Worm (Caenorhabditis elegans) whole organism, L4 larva: ENCODE measurements around the gene tiar-2.

Experiments
- Y105C5A.15 ChIP-seq: fragments of 200-800 bp; sonication (Bioruptor generic); IDR thresholded peaks from 2 replicates; pipeline ENCODE4 v1.3.6; 2022; ENCODE audit warnings: missing genetic modification characterization, missing compliant biosample characterization
- ZK546.5 ChIP-seq, 2 experiments: sonication (generic microtip); optimal IDR thresholded peaks; 2 replicates each; lab custom pipeline; 2017; ENCODE audit warnings: missing biosample characterization in 2 of 2, missing genetic modification characterization in 2 of 2
- aha-1 ChIP-seq: fragments of 150-350 bp; peaks from one replicate; lab custom pipeline; 2014; ENCODE audit warnings: missing biosample characterization, missing genetic modification characterization
- ceh-28 ChIP-seq: fragments of 150-350 bp; optimal IDR thresholded peaks from 2 replicates; lab custom pipeline; 2014; ENCODE audit warnings: missing biosample characterization, missing genetic modification reagents, missing genetic modification characterization
- daf-8 ChIP-seq: fragments of 200-800 bp; sonication (Bioruptor generic); IDR thresholded peaks from 2 replicates; pipeline ENCODE4 v1.3.6; 2022; ENCODE audit warnings: missing genetic modification characterization, missing compliant biosample characterization
- dpl-1 ChIP-seq: fragments of 150-350 bp; optimal IDR thresholded peaks from 2 replicates; lab custom pipeline; 2014; ENCODE audit warnings: missing biosample characterization, missing genetic modification reagents, missing genetic modification characterization
- fos-1 ChIP-seq: fragments of 150-350 bp; optimal IDR thresholded peaks from 2 replicates; lab custom pipeline; 2014; ENCODE audit warnings: missing biosample characterization, missing genetic modification characterization
- mxl-3 ChIP-seq: fragments of 200-800 bp; sonication (Bioruptor generic); optimal IDR thresholded peaks from 2 replicates; lab custom pipeline; 2018; ENCODE audit warnings: mild to moderate bottlenecking, missing genetic modification characterization, missing compliant biosample characterization
- nhr-11 ChIP-seq: fragments of 150-350 bp; optimal IDR thresholded peaks from 2 replicates; lab custom pipeline; 2014; ENCODE audit warnings: missing biosample characterization, missing genetic modification characterization
- nhr-6 ChIP-seq: fragments of 150-350 bp; optimal IDR thresholded peaks from 2 replicates; lab custom pipeline; 2014; ENCODE audit warnings: missing biosample characterization, missing genetic modification characterization
- pha-4 ChIP-seq, 2 experiments: fragments of 150-350 bp in 1 of 2; fragments of 200-800 bp in 1 of 2; sonication (Bioruptor generic) in 1 of 2; IDR thresholded peaks in 1 of 2; optimal IDR thresholded peaks in 1 of 2; 2 replicates each; pipeline versions ENCODE4 v1.3.6 to Lab custom; 2014 to 2022; ENCODE audit warnings: missing genetic modification characterization in 2 of 2, missing genetic modification reagents in 2 of 2, missing biosample characterization in 1 of 2, missing compliant biosample characterization in 1 of 2
- snpc-4 ChIP-seq: fragments of 150-350 bp; optimal IDR thresholded peaks from 2 replicates; lab custom pipeline; 2014; ENCODE audit warnings: missing biosample characterization, missing genetic modification characterization
- zip-11 ChIP-seq: fragments of 200-800 bp; sonication (Bioruptor generic); IDR thresholded peaks from 2 replicates; pipeline ENCODE4 v1.3.6; 2022; ENCODE audit warnings: missing genetic modification characterization, missing compliant biosample characterization
- ztf-11 ChIP-seq: fragments of 150-350 bp; optimal IDR thresholded peaks from 2 replicates; lab custom pipeline; 2014; ENCODE audit warnings: missing biosample characterization, missing genetic modification characterization

- TF ChIP-seq snpc-4 (no peak), ztf-11 (tag; lab: Kevin White, UChicago) (no peak), pha-4 (GFP tag; IDR thresholded peaks at IDR 0.05; lab: Robert Waterston, UW) (no peak), pha-4 (tag; optimal IDR thresholded peaks at IDR 0.05; lab: Kevin White, UChicago) (no peak), daf-8 (GFP tag; lab: Robert Waterston, UW) (no peak), Y105C5A.15 (no peak), fos-1 (tag; lab: Kevin White, UChicago) (no peak), aha-1 (no peak), nhr-6 (no peak), ceh-28 (tag; lab: Kevin White, UChicago) (no peak), dpl-1 (GFP tag; lab: Kevin White, UChicago) (no peak), zip-11 (GFP tag; lab: Robert Waterston, UW) (no peak), mxl-3 (GFP tag; lab: Kevin White, UChicago) (no peak), ZK546.5 (tag; optimal IDR thresholded peaks at IDR 0.05; lab: Kevin White, UChicago) (no peak), nhr-11 (tag; lab: Kevin White, UChicago) (no peak)
Measured at ce11 chrII:12767258-12767824, 1.1 kb upstream of the tiar-2 start.
